Fruit fly (Drosophila melanogaster) whole organism, embryonic: ENCODE results near the gene HP1b.
A peak's percentile ranks its signal among the peaks of the same experiment; 100 is the strongest.

Source experiments
- Abd-B ChIP-seq: fragments of 200-800 bp; sonication (Bioruptor generic); optimal IDR thresholded peaks from 2 replicates; lab custom pipeline; 2018; ENCODE audit warnings: missing biosample characterization, mild to moderate bottlenecking, missing genetic modification characterization, moderate library complexity
- Atf-2 ChIP-seq: fragments of 200-800 bp; sonication (Bioruptor generic); optimal IDR thresholded peaks from 2 replicates; lab custom pipeline; 2016; ENCODE audit warnings: missing biosample characterization, missing genetic modification characterization
- CG10321 ChIP-seq: fragments of 200-800 bp; sonication (Bioruptor generic); IDR thresholded peaks from 2 replicates; pipeline ENCODE4 v1.3.6; 2022; ENCODE audit warnings: missing biosample characterization, missing genetic modification characterization
- CG11504 ChIP-seq: fragments of 200-800 bp; sonication (Bioruptor generic); optimal IDR thresholded peaks from 3 replicates; lab custom pipeline; 2019; ENCODE audit warnings: missing biosample characterization, mild to moderate bottlenecking, missing genetic modification characterization, moderate library complexity
- CG13296 ChIP-seq: fragments of 200-800 bp; sonication (Bioruptor generic); optimal IDR thresholded peaks from 3 replicates; lab custom pipeline; 2018; ENCODE audit warnings: missing biosample characterization, mild to moderate bottlenecking, missing genetic modification characterization
- CG14014 ChIP-seq: fragments of 200-800 bp; sonication (Bioruptor generic); IDR thresholded peaks from 2 replicates; pipeline ENCODE4 v1.3.6; 2022; ENCODE audit warnings: missing biosample characterization, missing genetic modification characterization
- CG14667 ChIP-seq: fragments of 200-800 bp; sonication (Bioruptor generic); IDR thresholded peaks from 2 replicates; pipeline ENCODE4 v1.3.6; 2022; ENCODE audit warnings: missing biosample characterization, missing genetic modification characterization
- CG14710 ChIP-seq: fragments of 200-800 bp; sonication (Bioruptor generic); optimal IDR thresholded peaks from 3 replicates; lab custom pipeline; 2019; ENCODE audit warnings: missing biosample characterization, mild to moderate bottlenecking, missing genetic modification characterization, moderate library complexity
- CG15073 ChIP-seq: fragments of 200-800 bp; sonication (Bioruptor generic); optimal IDR thresholded peaks from 2 replicates; lab custom pipeline; 2016; ENCODE audit warnings: missing biosample characterization, missing genetic modification characterization
- CG15479 ChIP-seq: fragments of 200-800 bp; sonication (Bioruptor generic); optimal IDR thresholded peaks from 3 replicates; lab custom pipeline; 2019; ENCODE audit warnings: missing biosample characterization, mild to moderate bottlenecking, missing genetic modification characterization, moderate library complexity
- CG16779 ChIP-seq: fragments of 200-800 bp; sonication (Bioruptor generic); IDR thresholded peaks from 2 replicates; pipeline ENCODE4 v1.3.6; 2022; ENCODE audit warnings: missing biosample characterization, missing genetic modification characterization
- CG2116 ChIP-seq: fragments of 200-800 bp; sonication (Bioruptor generic); optimal IDR thresholded peaks from 3 replicates; lab custom pipeline; 2018; ENCODE audit warnings: missing biosample characterization, mild to moderate bottlenecking, missing genetic modification characterization
- CG2875 ChIP-seq: fragments of 200-800 bp; sonication (Bioruptor generic); optimal IDR thresholded peaks from 2 replicates; lab custom pipeline; 2017; ENCODE audit warnings: missing biosample characterization, mild to moderate bottlenecking, missing genetic modification characterization, missing genetic modification reagents
- CG31441 ChIP-seq: fragments of 200-800 bp; sonication (Bioruptor generic); IDR thresholded peaks from 2 replicates; pipeline ENCODE4 v1.3.6; 2022; ENCODE audit warnings: missing biosample characterization, missing genetic modification characterization
- CG3995 ChIP-seq: fragments of 200-800 bp; sonication (Bioruptor generic); optimal IDR thresholded peaks from 3 replicates; lab custom pipeline; 2016; ENCODE audit warnings: missing biosample characterization, missing genetic modification characterization
- CG4282 ChIP-seq: fragments of 200-800 bp; sonication (Bioruptor generic); optimal IDR thresholded peaks from 2 replicates; lab custom pipeline; 2016; ENCODE audit warnings: missing biosample characterization, missing genetic modification characterization
- CG4328 ChIP-seq: fragments of 200-800 bp; sonication (Bioruptor generic); optimal IDR thresholded peaks from 3 replicates; lab custom pipeline; 2017; ENCODE audit warnings: missing biosample characterization, missing genetic modification reagents, missing genetic modification characterization
- CG6254 ChIP-seq: fragments of 200-800 bp; sonication (Bioruptor generic); optimal IDR thresholded peaks from 3 replicates; lab custom pipeline; 2017; ENCODE audit warnings: mild to moderate bottlenecking, missing biosample characterization, missing genetic modification reagents, missing genetic modification characterization
- CG7357 ChIP-seq: fragments of 200-800 bp; sonication (Bioruptor generic); IDR thresholded peaks from 3 replicates; pipeline ENCODE4 v1.3.6; 2022; ENCODE audit warnings: missing biosample characterization, missing genetic modification characterization
- CG7928 ChIP-seq: fragments of 200-800 bp; sonication (Bioruptor generic); optimal IDR thresholded peaks from 2 replicates; lab custom pipeline; 2017; ENCODE audit warnings: missing biosample characterization, mild to moderate bottlenecking, missing genetic modification characterization
- CG9727 ChIP-seq: fragments of 200-800 bp; sonication (Bioruptor generic); optimal IDR thresholded peaks from 3 replicates; lab custom pipeline; 2017; ENCODE audit warnings: missing biosample characterization, mild to moderate bottlenecking, missing genetic modification characterization
- D ChIP-seq, 2 experiments: fragments of 200-800 bp in 1 of 2; fragments of >200 bp in 1 of 2; sonication (Bioruptor generic) in 1 of 2; optimal IDR thresholded peaks; 2 replicates in 1 of 2; 3 replicates in 1 of 2; lab custom pipeline; 2017; ENCODE audit warnings: mild to moderate bottlenecking in 1 of 2, missing biosample characterization in 1 of 2, missing genetic modification characterization in 1 of 2, missing genetic modification reagents in 1 of 2
- Dp ChIP-seq: fragments of 200-800 bp; sonication (Bioruptor generic); optimal IDR thresholded peaks from 2 replicates; lab custom pipeline; 2018; ENCODE audit warnings: missing biosample characterization, mild to moderate bottlenecking, missing genetic modification characterization, moderate library complexity
- ERR ChIP-seq: fragments of 200-800 bp; sonication (Bioruptor generic); optimal IDR thresholded peaks from 2 replicates; lab custom pipeline; 2016; ENCODE audit warnings: missing biosample characterization, missing genetic modification characterization
- Fer2 ChIP-seq: fragments of 200-800 bp; sonication (Bioruptor generic); optimal IDR thresholded peaks from 2 replicates; lab custom pipeline; 2018; ENCODE audit warnings: missing biosample characterization, mild to moderate bottlenecking, missing genetic modification characterization, moderate library complexity
- Gug ChIP-seq: fragments of 200-800 bp; sonication (Bioruptor generic); IDR thresholded peaks from 4 replicates; pipeline ENCODE4 v1.3.6; 2022; ENCODE audit warnings: missing biosample characterization, missing genetic modification characterization
- Hsf ChIP-seq: fragments of 200-800 bp; sonication (Bioruptor generic); optimal IDR thresholded peaks from 3 replicates; lab custom pipeline; 2016; ENCODE audit warnings: missing biosample characterization, missing genetic modification characterization
- Lpt ChIP-seq: fragments of >200 bp; optimal IDR thresholded peaks from 2 replicates; lab custom pipeline; 2018; ENCODE audit warnings: missing biosample characterization, missing genetic modification characterization
- NC2α ChIP-seq: fragments of 200-800 bp; sonication (Bioruptor generic); optimal IDR thresholded peaks from 2 replicates; lab custom pipeline; 2016; ENCODE audit warnings: missing biosample characterization, missing genetic modification characterization
- Neu2 ChIP-seq: fragments of 200-800 bp; sonication (Bioruptor generic); optimal IDR thresholded peaks from 3 replicates; lab custom pipeline; 2016; ENCODE audit warnings: missing biosample characterization, missing genetic modification characterization, borderline replicate concordance
- NfI ChIP-seq: fragments of 200-800 bp; sonication (Bioruptor generic); optimal IDR thresholded peaks from 3 replicates; lab custom pipeline; 2018; ENCODE audit warnings: missing biosample characterization, mild to moderate bottlenecking, missing genetic modification characterization, moderate library complexity
- Oaz ChIP-seq: fragments of 200-800 bp; sonication (Bioruptor generic); IDR thresholded peaks from 2 replicates; pipeline ENCODE4 v1.3.6; 2022; ENCODE audit warnings: missing biosample characterization, missing genetic modification characterization
- Optix ChIP-seq: fragments of 200-800 bp; sonication (Bioruptor generic); IDR thresholded peaks from 3 replicates; pipeline ENCODE4 v1.3.6; 2022; ENCODE audit warnings: missing biosample characterization, missing genetic modification characterization
- Poxn ChIP-seq: fragments of 200-800 bp; sonication (Bioruptor generic); IDR thresholded peaks from 2 replicates; pipeline ENCODE4 v1.3.6; 2022; ENCODE audit warnings: missing biosample characterization, missing genetic modification characterization
- bcd ChIP-seq: fragments of 200-800 bp; sonication (Bioruptor generic); optimal IDR thresholded peaks from 2 replicates; lab custom pipeline; 2017; ENCODE audit warnings: missing biosample characterization, mild to moderate bottlenecking, missing genetic modification characterization
- crc ChIP-seq: fragments of 200-800 bp; sonication (Bioruptor generic); optimal IDR thresholded peaks from 2 replicates; lab custom pipeline; 2016; ENCODE audit warnings: missing biosample characterization, missing genetic modification characterization
- dmrt11E ChIP-seq: fragments of 200-800 bp; sonication (Bioruptor generic); optimal IDR thresholded peaks from 3 replicates; lab custom pipeline; 2018; ENCODE audit warnings: missing biosample characterization, mild to moderate bottlenecking, missing genetic modification characterization, moderate library complexity
- gfzf ChIP-seq: fragments of 200-800 bp; sonication (Bioruptor generic); optimal IDR thresholded peaks from 2 replicates; lab custom pipeline; 2016; ENCODE audit warnings: missing biosample characterization, mild to moderate bottlenecking, missing genetic modification characterization, moderate library complexity
- gro ChIP-seq: fragments of 200-800 bp; sonication (Bioruptor generic); optimal IDR thresholded peaks from 2 replicates; lab custom pipeline; 2016; ENCODE audit warnings: missing biosample characterization, missing genetic modification characterization
- gsb ChIP-seq: fragments of 200-800 bp; sonication (Bioruptor generic); IDR thresholded peaks from 2 replicates; pipeline ENCODE4 v1.3.6; 2022; ENCODE audit warnings: missing biosample characterization, missing genetic modification characterization
- h ChIP-seq: fragments of >200 bp; optimal IDR thresholded peaks from 2 replicates; lab custom pipeline; 2017
- kah ChIP-seq: fragments of 200-800 bp; sonication (Bioruptor generic); optimal IDR thresholded peaks from 2 replicates; lab custom pipeline; 2018; ENCODE audit warnings: missing biosample characterization, mild to moderate bottlenecking, missing genetic modification characterization
- lilli ChIP-seq: fragments of 200-800 bp; sonication (Bioruptor generic); optimal IDR thresholded peaks from 3 replicates; lab custom pipeline; 2016; ENCODE audit warnings: missing biosample characterization, missing genetic modification characterization
- mirr ChIP-seq: fragments of 200-800 bp; sonication (Bioruptor generic); optimal IDR thresholded peaks from 3 replicates; lab custom pipeline; 2018; ENCODE audit warnings: missing biosample characterization, mild to moderate bottlenecking, missing genetic modification characterization
- nau ChIP-seq: fragments of 200-800 bp; sonication (Bioruptor generic); optimal IDR thresholded peaks from 3 replicates; lab custom pipeline; 2017; ENCODE audit warnings: missing biosample characterization, mild to moderate bottlenecking, missing genetic modification characterization, missing genetic modification reagents
- peb ChIP-seq: fragments of 200-800 bp; sonication (Bioruptor generic); IDR thresholded peaks from 2 replicates; pipeline ENCODE4 v1.3.6; 2022; ENCODE audit warnings: missing biosample characterization, missing genetic modification characterization
- pfk ChIP-seq: fragments of 200-800 bp; sonication (Bioruptor generic); optimal IDR thresholded peaks from 2 replicates; lab custom pipeline; 2018; ENCODE audit warnings: missing biosample characterization, mild to moderate bottlenecking, missing genetic modification characterization, moderate library complexity
- pros ChIP-seq: fragments of 200-800 bp; sonication (Bioruptor generic); optimal IDR thresholded peaks from 3 replicates; lab custom pipeline; 2019; ENCODE audit warnings: missing biosample characterization, mild to moderate bottlenecking, missing genetic modification characterization, moderate library complexity
- sc ChIP-seq, 3 experiments: fragments of >200 bp in 2 of 3; fragments of 200-800 bp in 1 of 3; sonication (Bioruptor generic) in 1 of 3; optimal IDR thresholded peaks; 2 replicates in 2 of 3; 3 replicates in 1 of 3; lab custom pipeline; 2017; ENCODE audit warnings: mild to moderate bottlenecking in 1 of 3, missing biosample characterization in 1 of 3, missing genetic modification characterization in 1 of 3, missing genetic modification reagents in 1 of 3
- usp ChIP-seq: fragments of >200 bp; optimal IDR thresholded peaks from 2 replicates; lab custom pipeline; 2017; ENCODE audit warnings: missing biosample characterization, missing genetic modification characterization

Gene HP1b

dm6 chrX:9042457-9043045 lies 38.3 kb upstream of the HP1b start (continued):
- no peak for TF ChIP-seq CG16779 (GFP tag; lab: Robert Waterston, UW)
- no peak for TF ChIP-seq Fer2 (tag; lab: Kevin White, UChicago)
- TF ChIP-seq CG10321 (GFP tag; lab: Robert Waterston, UW) = peak; percentile 65; the same call in 1 of the 2 replicates
- TF ChIP-seq usp (GFP tag; lab: Kevin White, UChicago) = no peak
- peak; percentile 71 for TF ChIP-seq CG15479 (GFP tag; lab: Kevin White, UChicago)
- no peak for TF ChIP-seq nau
- TF ChIP-seq gfzf (GFP tag; lab: Kevin White, UChicago) = no peak
- no peak for TF ChIP-seq Hsf (GFP tag; lab: Kevin White, UChicago)
- TF ChIP-seq CG7928 = no peak
- peak; percentile 27 for TF ChIP-seq CG6254 (GFP tag; lab: Kevin White, UChicago)
- peak; percentile 31; the same call in 1 of the 2 replicates for TF ChIP-seq CG14014 (GFP tag; lab: Robert Waterston, UW)
- no peak for TF ChIP-seq Optix (GFP tag; lab: Robert Waterston, UW)
- TF ChIP-seq Dp (GFP tag; lab: Kevin White, UChicago) = no peak
- no peak for TF ChIP-seq h (lab: Kevin White, UChicago)
- TF ChIP-seq CG2875 (GFP tag; lab: Kevin White, UChicago) = no peak
- TF ChIP-seq Atf-2 (GFP tag; lab: Kevin White, UChicago) = no peak
- no peak for TF ChIP-seq pfk (GFP tag; lab: Kevin White, UChicago)
- TF ChIP-seq kah = no peak
- TF ChIP-seq CG11504 (tag; lab: Kevin White, UChicago) = peak; percentile 11
- TF ChIP-seq CG15073 = no peak
- TF ChIP-seq ERR (GFP tag; lab: Kevin White, UChicago) = no peak
- TF ChIP-seq Oaz (GFP tag; lab: Robert Waterston, UW) = no peak
- TF ChIP-seq dmrt11E (tag; lab: Kevin White, UChicago) = peak; percentile 32
- TF ChIP-seq peb (GFP tag; lab: Robert Waterston, UW) = no peak; the same call in 1 of the 2 replicates
- TF ChIP-seq Poxn = no peak
- TF ChIP-seq pros = peak; percentile 18
- TF ChIP-seq NfI (GFP tag; lab: Kevin White, UChicago) = no peak
- TF ChIP-seq CG9727 = no peak
- no peak for TF ChIP-seq Lpt (GFP tag; lab: Kevin White, UChicago)
- no peak for TF ChIP-seq CG14667
- TF ChIP-seq CG13296 = no peak
- TF ChIP-seq mirr = no peak
- TF ChIP-seq crc (GFP tag; lab: Kevin White, UChicago) = no peak
- no peak for TF ChIP-seq sc (optimal IDR thresholded peaks at IDR 0.05; lab: Kevin White, UChicago)
- TF ChIP-seq sc (GFP tag; optimal IDR thresholded peaks at IDR 0.05; lab: Kevin White, UChicago) = no peak
- TF ChIP-seq CG14710 = no peak
- TF ChIP-seq lilli = peak; percentile 25
- no peak for TF ChIP-seq Gug (GFP tag; lab: Robert Waterston, UW)
- TF ChIP-seq Abd-B (GFP tag; lab: Kevin White, UChicago) = no peak
- TF ChIP-seq CG3995 (GFP tag; lab: Kevin White, UChicago) = no peak
- TF ChIP-seq gro (GFP tag; lab: Kevin White, UChicago) = no peak
- no peak for TF ChIP-seq CG4328 (GFP tag; lab: Kevin White, UChicago)
- TF ChIP-seq CG31441 (GFP tag; lab: Robert Waterston, UW) = no peak
- no peak for TF ChIP-seq NC2α
- no peak for TF ChIP-seq Neu2 (GFP tag; lab: Kevin White, UChicago)
- TF ChIP-seq D (optimal IDR thresholded peaks at IDR 0.05; lab: Kevin White, UChicago) = peak; percentile 89
- no peak for TF ChIP-seq D (GFP tag; optimal IDR thresholded peaks at IDR 0.05; lab: Kevin White, UChicago)
- TF ChIP-seq CG7357 (GFP tag; lab: Robert Waterston, UW) = no peak
- TF ChIP-seq CG4282 (GFP tag; lab: Kevin White, UChicago) = no peak
- TF ChIP-seq bcd (GFP tag; lab: Kevin White, UChicago) = no peak
- TF ChIP-seq gsb = no peak
- no peak for TF ChIP-seq CG2116 (GFP tag; lab: Kevin White, UChicago)
